Fruit fly (Drosophila melanogaster) whole organism, adult: Measurements from ENCODE around the gene CG1785.

Experiments used
- CG11617 ChIP-seq: fragments of 200-800 bp; sonication (Bioruptor generic); optimal IDR thresholded peaks from 2 replicates; lab custom pipeline; 2017; ENCODE audit warnings: mild to moderate bottlenecking, missing biosample characterization, missing genetic modification reagents, missing genetic modification characterization
- CG12768 ChIP-seq: fragments of 200-800 bp; sonication (Bioruptor generic); optimal IDR thresholded peaks from 2 replicates; lab custom pipeline; 2017; ENCODE audit warnings: missing biosample characterization, missing genetic modification characterization, mild to moderate bottlenecking, moderate library complexity, missing genetic modification reagents
- CG1620 ChIP-seq: fragments of 200-800 bp; sonication (Bioruptor generic); optimal IDR thresholded peaks from 2 replicates; lab custom pipeline; 2016; ENCODE audit warnings: missing biosample characterization, missing genetic modification characterization
- CG33017 ChIP-seq: fragments of 200-800 bp; sonication (Bioruptor generic); optimal IDR thresholded peaks from 2 replicates; lab custom pipeline; 2018; ENCODE audit warnings: missing biosample characterization, mild to moderate bottlenecking, missing genetic modification characterization, moderate library complexity
- CG5204 ChIP-seq: fragments of 200-800 bp; sonication (Bioruptor generic); optimal IDR thresholded peaks from 2 replicates; lab custom pipeline; 2016; ENCODE audit warnings: missing biosample characterization, missing genetic modification characterization
- CG7101 ChIP-seq: fragments of 200-800 bp; sonication (Bioruptor generic); optimal IDR thresholded peaks from 2 replicates; lab custom pipeline; 2018; ENCODE audit warnings: missing biosample characterization, mild to moderate bottlenecking, missing genetic modification characterization, moderate library complexity
- Clk ChIP-seq: fragments of 200-800 bp; sonication (Bioruptor generic); optimal IDR thresholded peaks from 2 replicates; lab custom pipeline; 2017; ENCODE audit warnings: missing biosample characterization, missing genetic modification characterization
- Crg-1 ChIP-seq: fragments of 200-800 bp; sonication (Bioruptor generic); optimal IDR thresholded peaks from 2 replicates; lab custom pipeline; 2016; ENCODE audit warnings: missing biosample characterization, missing genetic modification characterization
- Hr96 ChIP-seq: fragments of 200-800 bp; sonication (Bioruptor generic); optimal IDR thresholded peaks from 2 replicates; lab custom pipeline; 2016; ENCODE audit warnings: missing biosample characterization, missing genetic modification characterization
- Mnt ChIP-seq: fragments of 200-800 bp; sonication (Bioruptor generic); optimal IDR thresholded peaks from 2 replicates; lab custom pipeline; 2016; ENCODE audit warnings: missing biosample characterization, mild to moderate bottlenecking, missing genetic modification characterization
- cnc ChIP-seq, 2 experiments: fragments of >200 bp; optimal IDR thresholded peaks; 2 replicates each; lab custom pipeline; 2017
- pad ChIP-seq: fragments of 200-800 bp; sonication (Bioruptor generic); optimal IDR thresholded peaks from 3 replicates; lab custom pipeline; 2017; ENCODE audit warnings: missing biosample characterization, missing genetic modification characterization, mild to moderate bottlenecking, moderate library complexity, missing genetic modification reagents
- tj ChIP-seq: fragments of 200-800 bp; sonication (Bioruptor generic); optimal IDR thresholded peaks from 3 replicates; lab custom pipeline; 2017; ENCODE audit warnings: missing biosample characterization, mild to moderate bottlenecking, missing genetic modification characterization, moderate library complexity

DNA sequence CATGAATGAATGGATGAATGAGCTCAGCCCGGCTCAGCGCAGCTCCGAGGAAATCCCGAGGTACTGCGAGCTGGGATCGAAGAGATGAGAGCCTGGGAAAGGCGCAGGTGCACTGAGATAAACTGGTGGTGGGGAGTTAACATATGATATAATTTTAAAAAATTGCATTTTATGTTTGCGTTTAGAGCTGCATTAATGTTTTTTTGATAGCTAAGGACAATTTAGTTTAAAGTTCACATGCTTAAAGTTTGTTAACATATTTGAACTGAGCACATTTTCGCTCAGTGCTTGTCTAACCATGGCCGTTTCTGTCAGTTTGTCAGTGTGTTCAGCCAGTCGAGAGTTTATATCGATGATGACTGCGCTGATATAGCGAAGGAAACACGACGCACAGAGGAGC, 15.6 kb downstream of the CG1785 start:
- TF ChIP-seq Mnt (GFP tag; lab: Kevin White, UChicago) (no peak), CG1620 (GFP tag; lab: Kevin White, UChicago) (no peak), cnc (optimal IDR thresholded peaks at IDR 0.05; lab: Kevin White, UChicago) (no peak), CG11617 (no peak), Clk (no peak), pad (GFP tag; lab: Kevin White, UChicago) (no peak), Hr96 (GFP tag; lab: Kevin White, UChicago) (no peak), CG33017 (no peak), CG7101 (tag; lab: Kevin White, UChicago) (no peak), Crg-1 (no peak), CG12768 (GFP tag; lab: Kevin White, UChicago) (no peak), CG5204 (GFP tag; lab: Kevin White, UChicago) (no peak), tj (no peak)
